Fruit fly (Drosophila melanogaster) whole organism, wandering third instar larva: Measurements from ENCODE around the gene CG10469.

Experiments
- Dfd ChIP-seq: fragments of >200 bp; optimal IDR thresholded peaks from 2 replicates; lab custom pipeline; 2017; ENCODE audit warnings: missing biosample characterization, missing genetic modification characterization
- Hr78 ChIP-seq: fragments of >200 bp; optimal IDR thresholded peaks from 2 replicates; lab custom pipeline; 2017; ENCODE audit warnings: missing biosample characterization, missing genetic modification characterization
- brk ChIP-seq: fragments of 200-800 bp; sonication (Bioruptor generic); optimal IDR thresholded peaks from 2 replicates; lab custom pipeline; 2016; ENCODE audit warnings: missing biosample characterization, mild to moderate bottlenecking, missing genetic modification characterization
- fru ChIP-seq: fragments of 200-800 bp; sonication (Bioruptor generic); optimal IDR thresholded peaks from 3 replicates; lab custom pipeline; 2016; ENCODE audit warnings: missing biosample characterization, mild to moderate bottlenecking, missing genetic modification characterization
- h ChIP-seq: fragments of 200-800 bp; sonication (Bioruptor generic); optimal IDR thresholded peaks from 3 replicates; lab custom pipeline; 2016; ENCODE audit warnings: missing biosample characterization, mild to moderate bottlenecking, missing genetic modification characterization
- lola ChIP-seq: fragments of >200 bp; optimal IDR thresholded peaks from 2 replicates; lab custom pipeline; 2017; ENCODE audit warnings: missing biosample characterization, missing genetic modification characterization
- psq ChIP-seq: fragments of 200-800 bp; sonication (Bioruptor generic); optimal IDR thresholded peaks from 3 replicates; lab custom pipeline; 2017; ENCODE audit warnings: missing biosample characterization, mild to moderate bottlenecking, missing genetic modification characterization, moderate library complexity
- sage ChIP-seq: fragments of 200-800 bp; sonication (Bioruptor generic); optimal IDR thresholded peaks from 2 replicates; lab custom pipeline; 2016; ENCODE audit warnings: missing biosample characterization, mild to moderate bottlenecking, missing genetic modification characterization
- sv ChIP-seq: fragments of 200-800 bp; sonication (Bioruptor generic); optimal IDR thresholded peaks from 3 replicates; lab custom pipeline; 2016; ENCODE audit warnings: missing biosample characterization, missing genetic modification characterization
- usp ChIP-seq: fragments of >200 bp; optimal IDR thresholded peaks from 2 replicates; lab custom pipeline; 2017; ENCODE audit warnings: missing biosample characterization, missing genetic modification characterization

dm6 chr3L:6054343-6054742, 38.8 kb downstream of the CG10469 start, which contains the start of gene Jon65Ai:
- TF ChIP-seq Dfd = no peak
- no peak for TF ChIP-seq fru (GFP tag; lab: Kevin White, UChicago)
- no peak for TF ChIP-seq sage (GFP tag; lab: Kevin White, UChicago)
- no peak for TF ChIP-seq lola (GFP tag; lab: Kevin White, UChicago)
- no peak for TF ChIP-seq h (GFP tag; lab: Kevin White, UChicago)
- no peak for TF ChIP-seq psq (GFP tag; lab: Kevin White, UChicago)
- no peak for TF ChIP-seq brk
- TF ChIP-seq Hr78 (GFP tag; lab: Kevin White, UChicago) = no peak
- no peak for TF ChIP-seq sv (GFP tag; lab: Kevin White, UChicago)
- TF ChIP-seq usp = no peak
